Worm (Caenorhabditis elegans) whole organism, L3 larva: ENCODE measurements around the gene Y41E3.22.

Source experiments
- ama-1 ChIP-seq: fragments of 150-350 bp; optimal IDR thresholded peaks from 2 replicates; lab custom pipeline; 2018
- nhr-11 ChIP-seq: fragments of 150-350 bp; optimal IDR thresholded peaks from 2 replicates; lab custom pipeline; 2014; ENCODE audit warnings: missing biosample characterization, missing genetic modification characterization
- nhr-25 ChIP-seq: sonication (generic microtip); optimal IDR thresholded peaks from 2 replicates; lab custom pipeline; 2017; ENCODE audit warnings: missing biosample characterization, missing genetic modification characterization

Gene Y41E3.22

DNA sequence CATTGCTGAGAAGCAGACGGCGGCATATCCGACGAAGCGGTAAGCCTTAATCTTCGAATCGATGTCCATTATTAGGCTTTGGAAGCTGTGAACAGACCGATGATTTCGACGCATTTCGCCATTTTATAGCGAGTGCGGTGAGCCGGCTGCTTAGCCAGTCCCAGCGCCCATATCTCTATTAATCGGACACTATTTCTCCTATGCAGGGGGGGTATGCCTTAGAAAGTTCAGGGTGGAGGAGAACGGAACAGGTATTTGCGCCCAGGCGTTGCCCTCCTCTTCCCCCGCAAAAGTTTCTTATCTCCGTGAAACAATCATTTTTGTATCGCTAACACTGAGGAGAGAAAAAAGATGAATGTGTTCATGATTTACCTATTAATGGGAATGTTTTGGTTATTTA is 36.2 kb downstream of the Y41E3.22 start, which contains the start of gene dpy-4:
TSS of gene dpy-4 (minus strand) at position 101 of the 400 bp plus-strand sequence.
- TF ChIP-seq nhr-25 (tag; lab: Kevin White, UChicago) (peak; percentile 35), nhr-11 (no peak), ama-1 (lab: Kevin White, UChicago) (peak; percentile 56)
